Worm (Caenorhabditis elegans) whole organism, L1 larva: ENCODE data around the gene B0034.5.
A peak's percentile ranks its signal among the peaks of the same experiment; 100 is the strongest.

ENCODE experiments used
- ceh-88 ChIP-seq: fragments of 200-800 bp; sonication (Bioruptor generic); IDR thresholded peaks from 2 replicates; pipeline ENCODE4 v1.3.6; 2022; ENCODE audit warnings: missing genetic modification characterization, missing compliant biosample characterization
- fkh-10 ChIP-seq: sonication (generic microtip); optimal IDR thresholded peaks from 2 replicates; lab custom pipeline; 2017; ENCODE audit warnings: missing biosample characterization, missing genetic modification reagents, missing genetic modification characterization
- fkh-8 ChIP-seq: sonication (generic microtip); optimal IDR thresholded peaks from 2 replicates; lab custom pipeline; 2016; ENCODE audit warnings: mild to moderate bottlenecking, missing genetic modification characterization, missing compliant biosample characterization
- lin-13 ChIP-seq: fragments of 150-350 bp; optimal IDR thresholded peaks from 2 replicates; lab custom pipeline; 2014; ENCODE audit warnings: missing biosample characterization, missing genetic modification reagents, missing genetic modification characterization
- unc-62 ChIP-seq: fragments of 150-350 bp; optimal IDR thresholded peaks from 2 replicates; lab custom pipeline; 2014; ENCODE audit warnings: missing biosample characterization, missing genetic modification reagents, missing genetic modification characterization

- peak; percentile 6 for TF ChIP-seq fkh-10
- no peak for TF ChIP-seq lin-13 (GFP tag; lab: Kevin White, UChicago)
- TF ChIP-seq unc-62 (GFP tag; lab: Kevin White, UChicago) = no peak
- TF ChIP-seq fkh-8 = peak; percentile 4
- TF ChIP-seq ceh-88 (GFP tag; lab: Robert Waterston, UW) = no peak
Observed at ce11 chrII:5955638-5956167, 19.1 kb downstream of the B0034.5 start.
